Fruit fly (Drosophila melanogaster) whole organism, adult: ENCODE data around the gene CG13933.
A peak's percentile ranks its signal among the peaks of the same experiment; 100 is the strongest.

ENCODE experiments used
- CG11617 ChIP-seq: fragments of 200-800 bp; sonication (Bioruptor generic); optimal IDR thresholded peaks from 2 replicates; lab custom pipeline; 2017; ENCODE audit warnings: mild to moderate bottlenecking, missing biosample characterization, missing genetic modification reagents, missing genetic modification characterization
- CG12768 ChIP-seq: fragments of 200-800 bp; sonication (Bioruptor generic); optimal IDR thresholded peaks from 2 replicates; lab custom pipeline; 2017; ENCODE audit warnings: missing biosample characterization, missing genetic modification characterization, mild to moderate bottlenecking, moderate library complexity, missing genetic modification reagents
- CG33017 ChIP-seq: fragments of 200-800 bp; sonication (Bioruptor generic); optimal IDR thresholded peaks from 2 replicates; lab custom pipeline; 2018; ENCODE audit warnings: missing biosample characterization, mild to moderate bottlenecking, missing genetic modification characterization, moderate library complexity
- CG7045 ChIP-seq: fragments of 200-800 bp; sonication (Bioruptor generic); optimal IDR thresholded peaks from 2 replicates; lab custom pipeline; 2017; ENCODE audit warnings: missing biosample characterization, mild to moderate bottlenecking, missing genetic modification characterization
- bab1 ChIP-seq: fragments of 200-800 bp; sonication (Bioruptor generic); optimal IDR thresholded peaks from 3 replicates; lab custom pipeline; 2019; ENCODE audit warnings: missing biosample characterization, mild to moderate bottlenecking, missing genetic modification characterization, moderate library complexity
- cic ChIP-seq: fragments of 200-800 bp; sonication (Bioruptor generic); optimal IDR thresholded peaks from 2 replicates; lab custom pipeline; 2017; ENCODE audit warnings: missing biosample characterization, mild to moderate bottlenecking, missing genetic modification characterization, moderate library complexity
- kay ChIP-seq: fragments of 200-800 bp; sonication (Bioruptor generic); peaks from one replicate; lab custom pipeline; 2016; ENCODE audit warnings: missing biosample characterization, missing genetic modification characterization, borderline replicate concordance
- ovo ChIP-seq: fragments of 200-800 bp; sonication (Bioruptor generic); optimal IDR thresholded peaks from 2 replicates; lab custom pipeline; 2016; ENCODE audit warnings: missing biosample characterization, missing genetic modification characterization
- pad ChIP-seq: fragments of 200-800 bp; sonication (Bioruptor generic); optimal IDR thresholded peaks from 3 replicates; lab custom pipeline; 2017; ENCODE audit warnings: missing biosample characterization, missing genetic modification characterization, mild to moderate bottlenecking, moderate library complexity, missing genetic modification reagents
- tj ChIP-seq: fragments of 200-800 bp; sonication (Bioruptor generic); optimal IDR thresholded peaks from 3 replicates; lab custom pipeline; 2017; ENCODE audit warnings: missing biosample characterization, mild to moderate bottlenecking, missing genetic modification characterization, moderate library complexity
- toe ChIP-seq: fragments of 200-800 bp; sonication (Bioruptor generic); optimal IDR thresholded peaks from 2 replicates; lab custom pipeline; 2016; ENCODE audit warnings: missing biosample characterization, missing genetic modification characterization

dm6 chr3L:1737898-1738322 is 37.0 kb downstream of the CG13933 start, which contains the start of gene PIG-Wb:
- TF ChIP-seq CG33017 (tag; lab: Kevin White, UChicago) (no peak), CG12768 (GFP tag; lab: Kevin White, UChicago) (peak; percentile 25), CG7045 (GFP tag; lab: Kevin White, UChicago) (no peak), kay (GFP tag; lab: Kevin White, UChicago) (no peak), CG11617 (no peak), toe (no peak), tj (GFP tag; lab: Kevin White, UChicago) (no peak), pad (GFP tag; lab: Kevin White, UChicago) (no peak), cic (GFP tag; lab: Kevin White, UChicago) (peak; percentile 41), ovo (no peak), bab1 (GFP tag; lab: Kevin White, UChicago) (no peak)
